In the genomic region with DNA sequence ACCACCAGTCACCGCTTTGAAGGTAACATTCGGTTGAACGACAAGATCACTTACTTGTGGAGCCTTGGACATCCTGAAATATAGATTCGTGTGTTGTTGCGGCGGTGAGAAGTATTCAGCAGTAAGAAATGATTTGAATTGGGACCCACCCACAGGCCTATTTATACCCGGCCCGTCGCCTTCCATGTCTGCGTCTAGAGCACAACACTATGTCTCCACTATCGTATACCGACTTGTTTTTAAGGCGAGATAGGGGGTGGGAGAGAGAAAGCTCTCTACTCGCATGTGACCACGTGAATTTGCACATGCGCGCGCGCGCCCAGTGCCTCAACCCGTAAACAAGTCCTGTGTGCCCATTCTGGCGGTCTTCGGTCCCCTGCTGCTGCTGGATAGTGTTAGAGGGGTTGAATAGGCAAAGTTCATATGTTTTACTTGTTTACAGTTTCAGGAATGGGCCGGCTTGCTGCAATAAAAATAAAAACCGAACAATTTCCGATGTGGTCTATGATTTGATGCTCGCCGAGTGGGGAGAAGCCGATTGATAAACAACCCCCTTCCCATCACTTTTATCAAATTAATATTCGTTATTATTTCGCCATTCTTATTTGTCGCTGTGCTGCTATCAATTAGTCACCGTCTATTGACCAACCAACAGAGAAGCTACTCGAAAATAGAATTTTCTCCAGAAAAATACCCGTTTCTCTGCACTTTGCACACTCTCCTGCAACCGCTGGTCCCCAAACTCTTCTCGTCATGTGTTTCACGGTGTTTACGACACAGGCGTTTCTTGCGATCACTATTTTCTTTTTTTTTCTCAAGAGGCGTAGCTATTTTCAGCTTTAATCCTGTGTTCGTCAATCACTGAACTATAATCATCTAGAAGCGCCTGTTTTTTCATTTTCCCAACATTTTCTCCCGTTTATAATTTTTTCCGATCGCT, we compare ENCODE assay signal across 3 worm cellular contexts.
A peak's percentile ranks its signal among the peaks of the same experiment; 100 is the strongest.
TF ChIP-seq lines count a peak whose summit lies in the region.

No protein-coding gene starts in this region.

TF ChIP-seq in whole organism, L1 larva, 84 proteins besides CTCF, POLR2A, EP300 and RAD21 (continued from another document):
- TF ChIP-seq nhr-90 (tag; optimal IDR thresholded peaks at IDR 0.05; lab: Kevin White, UChicago; ENCODE audit: poor library complexity) = peak; percentile 44
- peak; percentile 64 for TF ChIP-seq swsn-7 (tag; optimal IDR thresholded peaks at IDR 0.05; lab: Kevin White, UChicago)
- TF ChIP-seq C04F5.9 (tag; optimal IDR thresholded peaks at IDR 0.05; lab: Kevin White, UChicago) = no peak
- TF ChIP-seq C34B4.2 (tag; optimal IDR thresholded peaks at IDR 0.05; lab: Kevin White, UChicago) = no peak
- no peak for TF ChIP-seq pqm-1 (tag; optimal IDR thresholded peaks at IDR 0.05; lab: Kevin White, UChicago)
- no peak for TF ChIP-seq vab-15 (tag; optimal IDR thresholded peaks at IDR 0.05; lab: Kevin White, UChicago)
- TF ChIP-seq nhr-11 (tag; optimal IDR thresholded peaks at IDR 0.05; lab: Kevin White, UChicago) = no peak
- 0 out of 2 replicates have a peak, but pooled peaks have one; percentile 26 for TF ChIP-seq unc-98 (GFP tag; IDR thresholded peaks at IDR 0.05; lab: Robert Waterston, UW)
- no peak for TF ChIP-seq ztf-11 (tag; optimal IDR thresholded peaks at IDR 0.05; lab: Kevin White, UChicago)
- TF ChIP-seq nhr-77 (tag; optimal IDR thresholded peaks at IDR 0.05; lab: Kevin White, UChicago) = no peak
- no peak for TF ChIP-seq nhr-76 (tag; optimal IDR thresholded peaks at IDR 0.05; lab: Kevin White, UChicago)
- TF ChIP-seq dsc-1 (tag; optimal IDR thresholded peaks at IDR 0.05; lab: Kevin White, UChicago) = no peak
- peak; percentile 72 for TF ChIP-seq nhr-20 (tag; optimal IDR thresholded peaks at IDR 0.05; lab: Kevin White, UChicago)
- peak; percentile 75 for TF ChIP-seq lin-13 (GFP tag; optimal IDR thresholded peaks at IDR 0.05; lab: Kevin White, UChicago)
- no peak for TF ChIP-seq nhr-12 (tag; optimal IDR thresholded peaks at IDR 0.05; lab: Kevin White, UChicago)
- TF ChIP-seq hpl-2 (GFP tag; optimal IDR thresholded peaks at IDR 0.05; lab: Kevin White, UChicago) = no peak
- TF ChIP-seq ets-5 (GFP tag; IDR thresholded peaks at IDR 0.05; lab: Robert Waterston, UW) = no peak
- TF ChIP-seq lin-35 (GFP tag; optimal IDR thresholded peaks at IDR 0.05; lab: Kevin White, UChicago) = peak; percentile 70 to 72
- no peak for TF ChIP-seq jun-1 (tag; optimal IDR thresholded peaks at IDR 0.05; lab: Kevin White, UChicago)
- TF ChIP-seq egl-27 (tag; optimal IDR thresholded peaks at IDR 0.05; lab: Kevin White, UChicago) = no peak
- TF ChIP-seq ceh-88 (GFP tag; IDR thresholded peaks at IDR 0.05; lab: Robert Waterston, UW) = peak; percentile 80
- TF ChIP-seq mep-1 (tag; optimal IDR thresholded peaks at IDR 0.05; lab: Kevin White, UChicago) = peak; percentile 39
- peak; percentile 71 for TF ChIP-seq nhr-85 (tag; lab: Kevin White, UChicago)
- TF ChIP-seq efl-1 (optimal IDR thresholded peaks at IDR 0.05; lab: Kevin White, UChicago) = peak; percentile 27 to 46
- TF ChIP-seq efl-1 (GFP tag; optimal IDR thresholded peaks at IDR 0.05 in 1 of 2; lab: Kevin White, UChicago) = peak; percentile 40 to 92
- no peak for TF ChIP-seq fkh-4 (tag; optimal IDR thresholded peaks at IDR 0.05; lab: Kevin White, UChicago; ENCODE audit: borderline replicate concordance)
- peak; percentile 72 for TF ChIP-seq nhr-47 (tag; optimal IDR thresholded peaks at IDR 0.05; lab: Kevin White, UChicago)
TF ChIP-seq in whole organism, L1 larva: peak in this region for 39.

TF ChIP-seq in whole organism, L4 larva, 104 proteins besides CTCF, POLR2A, EP300 and RAD21 (continued from another document):
- TF ChIP-seq ceh-44 (GFP tag; IDR thresholded peaks at IDR 0.05; lab: Robert Waterston, UW) (no peak), Y48G9A.11 (GFP tag; IDR thresholded peaks at IDR 0.05; lab: Robert Waterston, UW) (no peak), hif-1 (tag; optimal IDR thresholded peaks at IDR 0.05; lab: Kevin White, UChicago) (peak; percentile 1 to 71), attf-4 (tag; optimal IDR thresholded peaks at IDR 0.05; lab: Kevin White, UChicago) (no peak), nhr-77 (tag; optimal IDR thresholded peaks at IDR 0.05; lab: Kevin White, UChicago) (no peak), hlh-11 (tag; optimal IDR thresholded peaks at IDR 0.05; lab: Kevin White, UChicago) (peak; percentile 86), unc-39 (tag; optimal IDR thresholded peaks at IDR 0.05; lab: Kevin White, UChicago) (no peak), gei-8 (GFP tag; optimal IDR thresholded peaks at IDR 0.05; lab: Kevin White, UChicago) (no peak), pha-4 (GFP tag; IDR thresholded peaks at IDR 0.05; lab: Robert Waterston, UW) (peak; percentile 56), pha-4 (tag; optimal IDR thresholded peaks at IDR 0.05; lab: Kevin White, UChicago) (peak; percentile 12), nhr-10 (tag; optimal IDR thresholded peaks at IDR 0.05; lab: Kevin White, UChicago) (no peak), mxl-2 (GFP tag; conservative IDR thresholded peaks at IDR 0.05; lab: Robert Waterston, UW) (peak; percentile 78), vab-7 (GFP tag; IDR thresholded peaks at IDR 0.05; lab: Robert Waterston, UW) (no peak), aly-2 (tag; optimal IDR thresholded peaks at IDR 0.05; lab: Kevin White, UChicago) (no peak), set-16 (GFP tag; IDR thresholded peaks at IDR 0.05; lab: Robert Waterston, UW) (peak; percentile 77), ces-1 (GFP tag; optimal IDR thresholded peaks at IDR 0.05; lab: Kevin White, UChicago) (no peak), lsy-2 (tag; optimal IDR thresholded peaks at IDR 0.05; lab: Kevin White, UChicago) (peak; percentile 60 to 67), lin-29 (GFP tag; IDR thresholded peaks at IDR 0.05; lab: Robert Waterston, UW) (0 out of 2 replicates have a peak, but pooled peaks have one; percentile 12), nhr-28 (tag; optimal IDR thresholded peaks at IDR 0.05; lab: Kevin White, UChicago) (peak; percentile 13), dmd-9 (GFP tag; IDR thresholded peaks at IDR 0.05; lab: Robert Waterston, UW) (no peak), egl-43 (GFP tag; IDR thresholded peaks at IDR 0.05; lab: Robert Waterston, UW) (no peak), egl-27 (tag; optimal IDR thresholded peaks at IDR 0.05; lab: Kevin White, UChicago) (no peak), aha-1 (tag; lab: Kevin White, UChicago) (peak; percentile 96), mdl-1 (tag; optimal IDR thresholded peaks at IDR 0.05; lab: Kevin White, UChicago) (peak; percentile 74 to 99), Y5F2A.4 (GFP tag; optimal IDR thresholded peaks at IDR 0.05; lab: Kevin White, UChicago) (no peak), T26A8.4 (GFP tag; IDR thresholded peaks at IDR 0.05; lab: Robert Waterston, UW) (peak; percentile 58; the same call in 1 of the 2 replicates), lin-39 (tag; optimal IDR thresholded peaks at IDR 0.05; lab: Kevin White, UChicago) (no peak), mep-1 (tag; optimal IDR thresholded peaks at IDR 0.05; lab: Kevin White, UChicago) (peak; percentile 58), skn-1 (tag; optimal IDR thresholded peaks at IDR 0.05; lab: Kevin White, UChicago) (no peak), ceh-20 (GFP tag; IDR thresholded peaks at IDR 0.05; lab: Robert Waterston, UW) (peak; percentile 53)

TF ChIP-seq in whole organism, young adult, 124 proteins besides CTCF, POLR2A, EP300 and RAD21 (continued from another document):
- TF ChIP-seq F23B12.7 (tag; optimal IDR thresholded peaks at IDR 0.05; lab: Kevin White, UChicago; ENCODE audit: insufficient read depth) = no peak
- peak; percentile 79 for TF ChIP-seq ceh-27 (GFP tag; optimal IDR thresholded peaks at IDR 0.05; lab: Kevin White, UChicago)
- TF ChIP-seq zfh-2 (GFP tag; conservative IDR thresholded peaks at IDR 0.05; lab: Robert Waterston, UW) = peak; percentile 89
- TF ChIP-seq tlf-1 (GFP tag; optimal IDR thresholded peaks at IDR 0.05; lab: Kevin White, UChicago) = peak; percentile 9
- no peak for TF ChIP-seq B0019.2 (GFP tag; conservative IDR thresholded peaks at IDR 0.05; lab: Robert Waterston, UW)
- TF ChIP-seq unc-62 (GFP tag; optimal IDR thresholded peaks at IDR 0.05; lab: Kevin White, UChicago) = no peak
- no peak for TF ChIP-seq madf-8 (GFP tag; conservative IDR thresholded peaks at IDR 0.05; lab: Robert Waterston, UW)
- TF ChIP-seq pha-4 (tag; optimal IDR thresholded peaks at IDR 0.05; lab: Kevin White, UChicago) = no peak
- peak; percentile 11 for TF ChIP-seq ztf-3 (GFP tag; optimal IDR thresholded peaks at IDR 0.05; lab: Kevin White, UChicago)
- TF ChIP-seq attf-6 (GFP tag; IDR thresholded peaks at IDR 0.05; lab: Robert Waterston, UW) = 0 out of 2 replicates have a peak, but pooled peaks have one; percentile 12
- peak; percentile 75 for TF ChIP-seq K11D2.4 (GFP tag; IDR thresholded peaks at IDR 0.05; lab: Robert Waterston, UW)
- no peak for TF ChIP-seq snpc-1.3 (tag; optimal IDR thresholded peaks at IDR 0.05; lab: Kevin White, UChicago; ENCODE audit: insufficient read depth)
- no peak for TF ChIP-seq rec-8 (tag; optimal IDR thresholded peaks at IDR 0.05; lab: Kevin White, UChicago)
- TF ChIP-seq nhr-179 (tag; optimal IDR thresholded peaks at IDR 0.05; lab: Kevin White, UChicago) = no peak
- peak; percentile 15 for TF ChIP-seq lin-40 (tag; optimal IDR thresholded peaks at IDR 0.05; lab: Kevin White, UChicago)
